Fruit fly (Drosophila melanogaster) whole organism, embryonic: Measurements from ENCODE around the gene Usp30.

ENCODE experiments used
- Antp ChIP-seq: fragments of 200-800 bp; sonication (Bioruptor generic); optimal IDR thresholded peaks from 3 replicates; lab custom pipeline; 2016; ENCODE audit warnings: missing biosample characterization, missing genetic modification characterization
- CG10147 ChIP-seq: fragments of 200-800 bp; sonication (Bioruptor generic); optimal IDR thresholded peaks from 2 replicates; lab custom pipeline; 2019; ENCODE audit warnings: missing biosample characterization, mild to moderate bottlenecking, missing genetic modification characterization, moderate library complexity
- CG11398 ChIP-seq: fragments of 200-800 bp; sonication (Bioruptor generic); optimal IDR thresholded peaks from 2 replicates; lab custom pipeline; 2016; ENCODE audit warnings: missing biosample characterization, missing genetic modification characterization
- CG12071 ChIP-seq: fragments of 200-800 bp; sonication (Bioruptor generic); optimal IDR thresholded peaks from 3 replicates; lab custom pipeline; 2018; ENCODE audit warnings: missing biosample characterization, mild to moderate bottlenecking, missing genetic modification characterization
- CG12769 ChIP-seq: fragments of 200-800 bp; sonication (Bioruptor generic); optimal IDR thresholded peaks from 2 replicates; lab custom pipeline; 2019; ENCODE audit warnings: missing biosample characterization, mild to moderate bottlenecking, missing genetic modification characterization, moderate library complexity
- CG12942 ChIP-seq: fragments of 200-800 bp; sonication (Bioruptor generic); optimal IDR thresholded peaks from 3 replicates; lab custom pipeline; 2016; ENCODE audit warnings: missing biosample characterization, missing genetic modification characterization
- CG15514 ChIP-seq: fragments of 200-800 bp; sonication (Bioruptor generic); optimal IDR thresholded peaks from 3 replicates; lab custom pipeline; 2017; ENCODE audit warnings: missing biosample characterization, missing genetic modification characterization, mild to moderate bottlenecking, moderate library complexity, missing genetic modification reagents
- CG15601 ChIP-seq: fragments of 200-800 bp; sonication (Bioruptor generic); optimal IDR thresholded peaks from 3 replicates; lab custom pipeline; 2019; ENCODE audit warnings: missing biosample characterization, mild to moderate bottlenecking, missing genetic modification characterization, moderate library complexity
- CG17612 ChIP-seq: fragments of 200-800 bp; sonication (Bioruptor generic); IDR thresholded peaks from 2 replicates; pipeline ENCODE4 v1.3.6; 2022; ENCODE audit warnings: missing biosample characterization, missing genetic modification characterization
- CG17802 ChIP-seq: fragments of 200-800 bp; sonication (Bioruptor generic); optimal IDR thresholded peaks from 2 replicates; lab custom pipeline; 2018; ENCODE audit warnings: missing biosample characterization, mild to moderate bottlenecking, missing genetic modification characterization, moderate library complexity
- CG1832 ChIP-seq: fragments of 200-800 bp; sonication (Bioruptor generic); optimal IDR thresholded peaks from 2 replicates; lab custom pipeline; 2017; ENCODE audit warnings: missing biosample characterization, mild to moderate bottlenecking, missing genetic modification characterization, inconsistent platforms
- CG31441 ChIP-seq: fragments of 200-800 bp; sonication (Bioruptor generic); IDR thresholded peaks from 2 replicates; pipeline ENCODE4 v1.3.6; 2022; ENCODE audit warnings: missing biosample characterization, missing genetic modification characterization
- CG32767 ChIP-seq: fragments of 200-800 bp; sonication (Bioruptor generic); IDR thresholded peaks from 2 replicates; pipeline ENCODE4 v1.3.6; 2022; ENCODE audit warnings: missing biosample characterization, missing genetic modification characterization
- CG34224 ChIP-seq: fragments of 200-800 bp; sonication (Bioruptor generic); IDR thresholded peaks from 3 replicates; pipeline ENCODE4 v1.3.6; 2022; ENCODE audit warnings: missing biosample characterization, missing genetic modification characterization; ENCODE audit not compliant: partially characterized antibody
- CG4730 ChIP-seq: fragments of 200-800 bp; sonication (Bioruptor generic); IDR thresholded peaks from 2 replicates; pipeline ENCODE4 v1.3.6; 2022; ENCODE audit warnings: missing biosample characterization, missing genetic modification characterization
- CG6689 ChIP-seq: fragments of 200-800 bp; sonication (Bioruptor generic); IDR thresholded peaks from 2 replicates; pipeline ENCODE4 v1.3.6; 2022; ENCODE audit warnings: missing biosample characterization, missing genetic modification characterization
- CG7987 ChIP-seq: fragments of 200-800 bp; sonication (Bioruptor generic); optimal IDR thresholded peaks from 2 replicates; lab custom pipeline; 2018; ENCODE audit warnings: missing biosample characterization, mild to moderate bottlenecking, missing genetic modification characterization, moderate library complexity
- Camta ChIP-seq: fragments of 200-800 bp; sonication (Bioruptor generic); optimal IDR thresholded peaks from 2 replicates; lab custom pipeline; 2016; ENCODE audit warnings: missing biosample characterization, missing genetic modification characterization
- CkIIα-i1 ChIP-seq: fragments of 200-800 bp; sonication (Bioruptor generic); IDR thresholded peaks from 2 replicates; pipeline ENCODE4 v1.3.6; 2022; ENCODE audit warnings: missing biosample characterization, missing genetic modification characterization
- CrebB ChIP-seq: fragments of 200-800 bp; sonication (Bioruptor generic); optimal IDR thresholded peaks from 3 replicates; lab custom pipeline; 2018; ENCODE audit warnings: missing biosample characterization, mild to moderate bottlenecking, missing genetic modification characterization
- Doc3 ChIP-seq: fragments of 200-800 bp; sonication (Bioruptor generic); IDR thresholded peaks from 3 replicates; pipeline ENCODE4 v1.3.6; 2022; ENCODE audit warnings: missing biosample characterization, missing genetic modification characterization; ENCODE audit not compliant: partially characterized antibody
- Ets97D ChIP-seq: fragments of 200-800 bp; sonication (Bioruptor generic); optimal IDR thresholded peaks from 3 replicates; lab custom pipeline; 2016; ENCODE audit warnings: missing biosample characterization, missing genetic modification characterization
- Fer2 ChIP-seq: fragments of 200-800 bp; sonication (Bioruptor generic); optimal IDR thresholded peaks from 2 replicates; lab custom pipeline; 2018; ENCODE audit warnings: missing biosample characterization, mild to moderate bottlenecking, missing genetic modification characterization, moderate library complexity
- MESR4 ChIP-seq: fragments of 200-800 bp; sonication (Bioruptor generic); optimal IDR thresholded peaks from 2 replicates; lab custom pipeline; 2018; ENCODE audit warnings: missing biosample characterization, mild to moderate bottlenecking, missing genetic modification characterization, moderate library complexity
- NC2β ChIP-seq: fragments of 200-800 bp; sonication (Bioruptor generic); optimal IDR thresholded peaks from 2 replicates; lab custom pipeline; 2016; ENCODE audit warnings: missing biosample characterization, missing genetic modification characterization
- Nf-YB ChIP-seq: fragments of 200-800 bp; sonication (Bioruptor generic); optimal IDR thresholded peaks from 3 replicates; lab custom pipeline; 2019; ENCODE audit warnings: missing biosample characterization, mild to moderate bottlenecking, missing genetic modification characterization, moderate library complexity
- Ptx1 ChIP-seq: fragments of 200-800 bp; sonication (Bioruptor generic); IDR thresholded peaks from 2 replicates; pipeline ENCODE4 v1.3.6; 2022; ENCODE audit warnings: missing biosample characterization, missing genetic modification characterization
- Usf ChIP-seq: fragments of 200-800 bp; sonication (Bioruptor generic); optimal IDR thresholded peaks from 2 replicates; lab custom pipeline; 2017; ENCODE audit warnings: missing genotype, missing biosample characterization, missing genetic modification characterization
- ase ChIP-seq: fragments of 200-800 bp; sonication (Bioruptor generic); IDR thresholded peaks from 3 replicates; pipeline ENCODE4 v1.3.6; 2022; ENCODE audit warnings: missing biosample characterization, missing genetic modification characterization
- br ChIP-seq: fragments of >200 bp; optimal IDR thresholded peaks from 2 replicates; lab custom pipeline; 2017
- crp ChIP-seq, 2 experiments: fragments of 200-800 bp; sonication (Bioruptor generic); optimal IDR thresholded peaks; 2 replicates in 1 of 2; 3 replicates in 1 of 2; lab custom pipeline; 2017; ENCODE audit warnings: missing biosample characterization in 2 of 2, missing genetic modification characterization in 2 of 2, mild to moderate bottlenecking in 1 of 2, moderate library complexity in 1 of 2
- disco-r ChIP-seq: fragments of 200-800 bp; sonication (Bioruptor generic); optimal IDR thresholded peaks from 2 replicates; lab custom pipeline; 2016; ENCODE audit warnings: missing biosample characterization, missing genetic modification characterization
- en ChIP-seq: fragments of 200-800 bp; sonication (Bioruptor generic); optimal IDR thresholded peaks from 2 replicates; lab custom pipeline; 2016; ENCODE audit warnings: missing biosample characterization, missing genetic modification characterization
- gfzf ChIP-seq: fragments of 200-800 bp; sonication (Bioruptor generic); optimal IDR thresholded peaks from 2 replicates; lab custom pipeline; 2016; ENCODE audit warnings: missing biosample characterization, mild to moderate bottlenecking, missing genetic modification characterization, moderate library complexity
- hb ChIP-seq: fragments of 200-800 bp; sonication (Bioruptor generic); IDR thresholded peaks from 3 replicates; pipeline ENCODE4 v1.3.6; 2022; ENCODE audit warnings: missing biosample characterization, missing genetic modification characterization; ENCODE audit not compliant: partially characterized antibody
- her ChIP-seq: fragments of 200-800 bp; sonication (Bioruptor generic); optimal IDR thresholded peaks from 2 replicates; lab custom pipeline; 2016; ENCODE audit warnings: missing biosample characterization, missing genetic modification characterization
- kah ChIP-seq: fragments of 200-800 bp; sonication (Bioruptor generic); optimal IDR thresholded peaks from 2 replicates; lab custom pipeline; 2018; ENCODE audit warnings: missing biosample characterization, mild to moderate bottlenecking, missing genetic modification characterization
- lab ChIP-seq: fragments of 200-800 bp; sonication (Bioruptor generic); optimal IDR thresholded peaks from 3 replicates; lab custom pipeline; 2017; ENCODE audit warnings: missing biosample characterization, missing genetic modification characterization, mild to moderate bottlenecking, moderate library complexity, missing genetic modification reagents
- lbe ChIP-seq: fragments of 200-800 bp; sonication (Bioruptor generic); optimal IDR thresholded peaks from 2 replicates; lab custom pipeline; 2016; ENCODE audit warnings: missing biosample characterization, mild to moderate bottlenecking, missing genetic modification characterization
- mam ChIP-seq: fragments of 200-800 bp; sonication (Bioruptor generic); optimal IDR thresholded peaks from 3 replicates; lab custom pipeline; 2016; ENCODE audit warnings: missing biosample characterization, missing genetic modification characterization
- pfk ChIP-seq: fragments of 200-800 bp; sonication (Bioruptor generic); optimal IDR thresholded peaks from 2 replicates; lab custom pipeline; 2018; ENCODE audit warnings: missing biosample characterization, mild to moderate bottlenecking, missing genetic modification characterization, moderate library complexity
- psq ChIP-seq: fragments of 200-800 bp; sonication (Bioruptor generic); optimal IDR thresholded peaks from 2 replicates; lab custom pipeline; 2017; ENCODE audit warnings: missing biosample characterization, missing genetic modification characterization
- sc ChIP-seq, 3 experiments: fragments of >200 bp in 2 of 3; fragments of 200-800 bp in 1 of 3; sonication (Bioruptor generic) in 1 of 3; optimal IDR thresholded peaks; 2 replicates in 2 of 3; 3 replicates in 1 of 3; lab custom pipeline; 2017; ENCODE audit warnings: mild to moderate bottlenecking in 1 of 3, missing biosample characterization in 1 of 3, missing genetic modification characterization in 1 of 3, missing genetic modification reagents in 1 of 3
- schlank ChIP-seq: fragments of 200-800 bp; sonication (Bioruptor generic); optimal IDR thresholded peaks from 2 replicates; lab custom pipeline; 2018; ENCODE audit warnings: missing biosample characterization, mild to moderate bottlenecking, missing genetic modification characterization
- slp2 ChIP-seq: fragments of 200-800 bp; sonication (Bioruptor generic); optimal IDR thresholded peaks from 2 replicates; lab custom pipeline; 2016; ENCODE audit warnings: missing biosample characterization, missing genetic modification characterization
- unc-4 ChIP-seq: fragments of 200-800 bp; sonication (Bioruptor generic); IDR thresholded peaks from 2 replicates; pipeline ENCODE4 v1.3.6; 2022; ENCODE audit warnings: missing biosample characterization, missing genetic modification characterization; ENCODE audit not compliant: partially characterized antibody
- vnd ChIP-seq: fragments of 200-800 bp; sonication (Bioruptor generic); IDR thresholded peaks from 3 replicates; pipeline ENCODE4 v1.3.6; 2022; ENCODE audit warnings: missing biosample characterization, missing genetic modification characterization; ENCODE audit not compliant: partially characterized antibody
- wek ChIP-seq: fragments of 200-800 bp; sonication (Bioruptor generic); optimal IDR thresholded peaks from 3 replicates; lab custom pipeline; 2018; ENCODE audit warnings: missing biosample characterization, mild to moderate bottlenecking, missing genetic modification characterization, moderate library complexity

Usp30 gene

dm6 chrX:5915752-5916493 lies 36.3 kb upstream of the Usp30 start (continued):
- no peak for TF ChIP-seq CG6689 (GFP tag; lab: Robert Waterston, UW)
- no peak for TF ChIP-seq Fer2 (tag; lab: Kevin White, UChicago)
- TF ChIP-seq MESR4: peak; percentile 4
- no peak for TF ChIP-seq CG12071 (GFP tag; lab: Kevin White, UChicago)
- TF ChIP-seq her (GFP tag; lab: Kevin White, UChicago): no peak
- TF ChIP-seq lbe (GFP tag; lab: Kevin White, UChicago): peak; percentile 7
- peak; percentile 16; the same call in 1 of the 3 replicates for TF ChIP-seq vnd (GFP tag; lab: Robert Waterston, UW)
- no peak for TF ChIP-seq Ets97D
- TF ChIP-seq CG10147 (GFP tag; lab: Kevin White, UChicago): no peak
- no peak for TF ChIP-seq Antp (GFP tag; lab: Kevin White, UChicago)
- no peak for TF ChIP-seq mam (GFP tag; lab: Kevin White, UChicago)
- TF ChIP-seq crp (GFP tag; optimal IDR thresholded peaks at IDR 0.05; lab: Kevin White, UChicago): no peak
- no peak for TF ChIP-seq Camta (GFP tag; lab: Kevin White, UChicago)
- no peak for TF ChIP-seq CG12942 (GFP tag; lab: Kevin White, UChicago)
- TF ChIP-seq CG17802 (tag; lab: Kevin White, UChicago): no peak
- TF ChIP-seq Nf-YB (GFP tag; lab: Kevin White, UChicago): no peak
- peak; percentile 42 for TF ChIP-seq wek (GFP tag; lab: Kevin White, UChicago)
- TF ChIP-seq lab (GFP tag; lab: Kevin White, UChicago): peak; percentile 1
- no peak for TF ChIP-seq br (lab: Kevin White, UChicago)
- TF ChIP-seq CG34224 (GFP tag; lab: Robert Waterston, UW): no peak
- TF ChIP-seq CG15514 (GFP tag; lab: Kevin White, UChicago): peak; percentile 30
- TF ChIP-seq hb (GFP tag; lab: Robert Waterston, UW): no peak
- no peak for TF ChIP-seq sc (optimal IDR thresholded peaks at IDR 0.05; lab: Kevin White, UChicago)
- TF ChIP-seq sc (GFP tag; optimal IDR thresholded peaks at IDR 0.05; lab: Kevin White, UChicago): no peak
- no peak for TF ChIP-seq NC2β (GFP tag; lab: Kevin White, UChicago)
- TF ChIP-seq slp2: peak; percentile 9
- no peak for TF ChIP-seq schlank
- TF ChIP-seq CG1832 (GFP tag; lab: Kevin White, UChicago): no peak
- TF ChIP-seq CG32767: 0 out of 2 replicates have a peak, but pooled peaks have one; percentile 15
- no peak for TF ChIP-seq en (GFP tag; lab: Kevin White, UChicago)
- no peak; the same call in 1 of the 2 replicates for TF ChIP-seq Ptx1 (GFP tag; lab: Robert Waterston, UW)
- no peak for TF ChIP-seq CG15601
- no peak for TF ChIP-seq ase (GFP tag; lab: Robert Waterston, UW)
- TF ChIP-seq CG31441 (GFP tag; lab: Robert Waterston, UW): no peak
- TF ChIP-seq CG17612: no peak
- no peak for TF ChIP-seq CG4730
- TF ChIP-seq CkIIα-i1 (GFP tag; lab: Robert Waterston, UW): no peak
- no peak for TF ChIP-seq CrebB (tag; lab: Kevin White, UChicago)
- peak; percentile 45 for TF ChIP-seq CG12769
- no peak for TF ChIP-seq psq (GFP tag; lab: Kevin White, UChicago)
- no peak for TF ChIP-seq kah (GFP tag; lab: Kevin White, UChicago)
- TF ChIP-seq unc-4 (GFP tag; lab: Robert Waterston, UW): no peak
- TF ChIP-seq gfzf: peak; percentile 12
- TF ChIP-seq pfk: no peak
- no peak for TF ChIP-seq disco-r
- TF ChIP-seq Doc3 (GFP tag; lab: Robert Waterston, UW): 0 out of 3 replicates have a peak, but pooled peaks have one; percentile 27
- TF ChIP-seq CG11398 (GFP tag; lab: Kevin White, UChicago): no peak
- TF ChIP-seq Usf: no peak
- no peak for TF ChIP-seq CG7987 (GFP tag; lab: Kevin White, UChicago)
